Fruit fly (Drosophila melanogaster): ENCODE data around the gene CG18641.

- TF ChIP-seq HLH4C (GFP tag; IDR thresholded peaks at IDR 0.05; ENCODE audit: partially characterized antibody) = no peak
- TF ChIP-seq luna (GFP tag; optimal IDR thresholded peaks at IDR 0.05) = no peak
- TF ChIP-seq gce (GFP tag; IDR thresholded peaks at IDR 0.05) = no peak
- no peak for TF ChIP-seq pho (GFP tag; optimal IDR thresholded peaks at IDR 0.05)
- no peak for TF ChIP-seq CG12155 (GFP tag; optimal IDR thresholded peaks at IDR 0.05)
- no peak for TF ChIP-seq CG3407 (GFP tag; optimal IDR thresholded peaks at IDR 0.05)
- no peak for TF ChIP-seq CG7928 (GFP tag; optimal IDR thresholded peaks at IDR 0.05)
- no peak for TF ChIP-seq CkIIα-i1 (GFP tag; IDR thresholded peaks at IDR 0.05)
- no peak for TF ChIP-seq z (GFP tag; IDR thresholded peaks at IDR 0.05)
- TF ChIP-seq mld (GFP tag; IDR thresholded peaks at IDR 0.05; ENCODE audit: partially characterized antibody) = no peak
- no peak for TF ChIP-seq psq (GFP tag; optimal IDR thresholded peaks at IDR 0.05)
- TF ChIP-seq insv (GFP tag; optimal IDR thresholded peaks at IDR 0.05) = no peak
- no peak for TF ChIP-seq CG13123 (GFP tag; optimal IDR thresholded peaks at IDR 0.05)
Measured at dm6 chr2L:2413093-2413492, 2.0 kb downstream of the CG18641 start.

All from whole organism, embryonic.